Fruit fly (Drosophila melanogaster): ENCODE results near the gene CG8673.

dm6 chr2L:8081640-8082485 is 42.3 kb upstream of the CG8673 start:
- TF ChIP-seq Hr39 (GFP tag; optimal IDR thresholded peaks at IDR 0.05) = peak; percentile 46
- peak; percentile 69 for TF ChIP-seq Hr4 (GFP tag; optimal IDR thresholded peaks at IDR 0.05)
- TF ChIP-seq Hr38 (GFP tag; optimal IDR thresholded peaks at IDR 0.05) = no peak
- TF ChIP-seq svp (GFP tag) = peak; percentile 82
- TF ChIP-seq lz (GFP tag; optimal IDR thresholded peaks at IDR 0.05) = peak; percentile 60
- peak; percentile 70 for TF ChIP-seq pdm3 (GFP tag; optimal IDR thresholded peaks at IDR 0.05)
- peak; percentile 48 to 84 for TF ChIP-seq salr (GFP tag; optimal IDR thresholded peaks at IDR 0.05)
- peak; percentile 96 for TF ChIP-seq CG8119 (GFP tag; IDR thresholded peaks at IDR 0.05)
- TF ChIP-seq CG1621 (tag; optimal IDR thresholded peaks at IDR 0.05) = no peak
- TF ChIP-seq CG6854 (GFP tag; optimal IDR thresholded peaks at IDR 0.05) = peak; percentile 31
- no peak for TF ChIP-seq Eip93F (GFP tag; optimal IDR thresholded peaks at IDR 0.05)
- no peak for TF ChIP-seq Sox102F (GFP tag; optimal IDR thresholded peaks at IDR 0.05)
- TF ChIP-seq dsx (GFP tag; optimal IDR thresholded peaks at IDR 0.05; ENCODE audit: poor library complexity, severe bottlenecking) = no peak
- TF ChIP-seq CG9139 (GFP tag; optimal IDR thresholded peaks at IDR 0.05) = no peak

Data from whole organism, prepupa.